Fruit fly (Drosophila melanogaster): Measurements from ENCODE around the gene CG45487.

Gene CG45487

dm6 chrX:19889128-19889756 lies 25.8 kb downstream of the CG45487 start (continued):
- TF ChIP-seq CG6163 (GFP tag; IDR thresholded peaks at IDR 0.05) (peak; percentile 82), vri (GFP tag; optimal IDR thresholded peaks at IDR 0.05) (peak; percentile 58), fd59A (GFP tag; optimal IDR thresholded peaks at IDR 0.05) (peak; percentile 62), esn (GFP tag; optimal IDR thresholded peaks at IDR 0.05) (peak; percentile 83), Hr39 (GFP tag; optimal IDR thresholded peaks at IDR 0.05) (peak; percentile 85), CG11294 (GFP tag; IDR thresholded peaks at IDR 0.05) (peak; percentile 14; the same call in 1 of the 2 replicates), lz (GFP tag; optimal IDR thresholded peaks at IDR 0.05) (peak; percentile 81), Ets21C (GFP tag; optimal IDR thresholded peaks at IDR 0.05) (peak; percentile 70), svp (GFP tag) (peak; percentile 85), cyc (GFP tag; optimal IDR thresholded peaks at IDR 0.05) (peak; percentile 85), dsx (GFP tag; optimal IDR thresholded peaks at IDR 0.05; ENCODE audit: poor library complexity, severe bottlenecking) (peak; percentile 63), Eip93F (GFP tag; optimal IDR thresholded peaks at IDR 0.05) (no peak), ss (GFP tag; optimal IDR thresholded peaks at IDR 0.05) (peak; percentile 28 to 61), CG11902 (GFP tag; optimal IDR thresholded peaks at IDR 0.05) (peak; percentile 57), spab (GFP tag; optimal IDR thresholded peaks at IDR 0.05) (peak; percentile 50), CG31627 (GFP tag; optimal IDR thresholded peaks at IDR 0.05) (peak; percentile 82), fkh (GFP tag; optimal IDR thresholded peaks at IDR 0.05) (peak; percentile 30), Smox (GFP tag; optimal IDR thresholded peaks at IDR 0.05) (peak; percentile 73), CG16779 (tag; optimal IDR thresholded peaks at IDR 0.05) (no peak), achi (GFP tag; optimal IDR thresholded peaks at IDR 0.05) (peak; percentile 67), CG7368 (GFP tag; optimal IDR thresholded peaks at IDR 0.05) (peak; percentile 70), dac (GFP tag; optimal IDR thresholded peaks at IDR 0.05) (peak; percentile 32), CG6792 (GFP tag; optimal IDR thresholded peaks at IDR 0.05) (peak; percentile 75), CG8319 (GFP tag; optimal IDR thresholded peaks at IDR 0.05) (no peak), Eip78C (GFP tag) (peak; percentile 90), CG8632 (GFP tag; optimal IDR thresholded peaks at IDR 0.05) (peak; percentile 76), Sox15 (GFP tag; optimal IDR thresholded peaks at IDR 0.05) (peak; percentile 61)

DNA sequence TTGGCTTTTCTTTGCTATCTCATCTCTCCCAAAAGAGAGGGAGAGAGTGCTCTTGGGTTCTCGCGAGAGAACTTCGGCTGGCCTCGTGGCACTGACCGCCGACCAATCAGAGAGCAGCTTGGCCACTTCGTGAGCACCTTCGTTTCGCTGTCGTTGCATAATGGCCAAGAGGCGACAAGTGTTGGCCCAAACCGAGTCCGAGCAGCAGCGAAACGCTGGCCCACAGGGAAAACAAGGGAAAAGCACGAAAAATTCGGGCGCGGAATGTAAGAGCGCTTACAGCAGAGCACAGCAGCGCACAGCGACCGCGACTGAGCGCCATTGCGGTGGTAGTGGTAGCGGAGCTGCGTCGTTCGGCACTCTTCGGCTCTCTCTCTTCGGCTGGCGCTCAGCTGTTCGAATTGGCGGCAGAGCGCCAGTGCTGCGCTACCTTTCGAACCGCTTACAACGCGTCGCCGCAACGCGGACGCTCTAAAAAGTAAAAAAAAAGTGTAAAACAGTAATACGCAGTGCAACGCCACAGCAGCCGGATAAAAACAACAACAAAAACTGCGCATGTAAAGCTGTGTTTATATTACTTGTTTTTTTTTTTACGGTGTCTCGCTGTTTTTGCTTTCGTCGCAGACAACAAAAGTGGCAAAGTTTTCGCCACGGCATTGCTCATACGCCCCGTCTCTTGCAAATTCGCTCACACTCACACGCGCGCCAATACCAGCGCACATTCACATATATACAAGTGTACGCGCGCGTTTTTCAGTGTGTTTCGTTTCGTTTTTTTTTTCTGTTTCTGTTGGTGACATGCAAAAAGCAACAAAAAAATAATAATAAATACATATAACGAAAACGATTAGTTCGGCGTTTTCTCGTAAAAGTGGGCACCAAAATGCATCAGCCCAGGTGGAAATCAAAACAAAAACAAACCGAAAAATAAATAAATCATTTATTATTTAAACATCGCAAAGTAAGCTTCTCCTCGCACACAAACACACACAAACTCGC lies 27.8 kb downstream of the CG45487 start:
- TF ChIP-seq lz (GFP tag; optimal IDR thresholded peaks at IDR 0.05) (peak; percentile 6), CG31627 (GFP tag; optimal IDR thresholded peaks at IDR 0.05) (no peak), CG8632 (GFP tag; optimal IDR thresholded peaks at IDR 0.05) (peak; percentile 20), acj6 (GFP tag; optimal IDR thresholded peaks at IDR 0.05) (no peak), Gug (GFP tag; IDR thresholded peaks at IDR 0.05) (0 out of 2 replicates have a peak, but pooled peaks have one; percentile 33), CG11294 (GFP tag; IDR thresholded peaks at IDR 0.05) (no peak), pdm3 (GFP tag; optimal IDR thresholded peaks at IDR 0.05) (peak; percentile 42), CG6808 (GFP tag; optimal IDR thresholded peaks at IDR 0.05) (peak; percentile 75), CG32006 (GFP tag; optimal IDR thresholded peaks at IDR 0.05) (peak; percentile 67), eg (GFP tag; IDR thresholded peaks at IDR 0.05) (peak; percentile 82), CG4318 (GFP tag; optimal IDR thresholded peaks at IDR 0.05) (no peak), Sox102F (GFP tag; optimal IDR thresholded peaks at IDR 0.05) (no peak), CG34406 (GFP tag; optimal IDR thresholded peaks at IDR 0.05) (peak; percentile 21), CG3032 (tag; optimal IDR thresholded peaks at IDR 0.05) (no peak), fd59A (GFP tag; optimal IDR thresholded peaks at IDR 0.05) (peak; percentile 18), CG10631 (GFP tag; optimal IDR thresholded peaks at IDR 0.05) (peak; percentile 15), OdsH (GFP tag; optimal IDR thresholded peaks at IDR 0.05) (peak; percentile 17), achi (GFP tag; optimal IDR thresholded peaks at IDR 0.05) (peak; percentile 46), CG1621 (tag; optimal IDR thresholded peaks at IDR 0.05) (peak; percentile 60), CG9139 (GFP tag; optimal IDR thresholded peaks at IDR 0.05) (peak; percentile 57), fkh (GFP tag; optimal IDR thresholded peaks at IDR 0.05) (peak; percentile 18), dsx (GFP tag; optimal IDR thresholded peaks at IDR 0.05; ENCODE audit: poor library complexity, severe bottlenecking) (no peak), Sox14 (GFP tag; optimal IDR thresholded peaks at IDR 0.05) (peak; percentile 56), Sox15 (GFP tag; optimal IDR thresholded peaks at IDR 0.05) (no peak), net (GFP tag; optimal IDR thresholded peaks at IDR 0.05) (peak; percentile 71), Met (GFP tag; optimal IDR thresholded peaks at IDR 0.05) (no peak), CG3919 (GFP tag; optimal IDR thresholded peaks at IDR 0.05) (peak; percentile 65), Lpt (GFP tag; optimal IDR thresholded peaks at IDR 0.05) (peak; percentile 15), esn (GFP tag; optimal IDR thresholded peaks at IDR 0.05) (peak; percentile 39), Ets21C (GFP tag; optimal IDR thresholded peaks at IDR 0.05) (no peak), ss (GFP tag; optimal IDR thresholded peaks at IDR 0.05) (peak; percentile 77)

Data from whole organism, prepupa.